Worm (Caenorhabditis elegans) whole organism, L1 larva: ENCODE measurements around the gene act-3.
A peak's percentile ranks its signal among the peaks of the same experiment; 100 is the strongest.

Experiments
- C04F5.9 ChIP-seq: sonication (generic microtip); optimal IDR thresholded peaks from 2 replicates; lab custom pipeline; 2016; ENCODE audit warnings: missing genetic modification characterization, missing compliant biosample characterization
- C16A3.4 ChIP-seq: fragments of 150-350 bp; optimal IDR thresholded peaks from 2 replicates; lab custom pipeline; 2014; ENCODE audit warnings: missing biosample characterization, missing genetic modification characterization
- aha-1 ChIP-seq: fragments of 150-350 bp; optimal IDR thresholded peaks from 2 replicates; lab custom pipeline; 2014; ENCODE audit warnings: missing biosample characterization, missing genetic modification characterization
- ceh-63 ChIP-seq: fragments of 200-800 bp; sonication (Bioruptor generic); optimal IDR thresholded peaks from 2 replicates; lab custom pipeline; 2018; ENCODE audit warnings: mild to moderate bottlenecking, missing genetic modification characterization, missing compliant biosample characterization
- ceh-8 ChIP-seq: fragments of 200-800 bp; sonication (Bioruptor generic); optimal IDR thresholded peaks from 2 replicates; lab custom pipeline; 2018; ENCODE audit warnings: mild to moderate bottlenecking, missing genetic modification characterization, moderate library complexity, missing compliant biosample characterization
- ceh-88 ChIP-seq: fragments of 200-800 bp; sonication (Bioruptor generic); IDR thresholded peaks from 2 replicates; pipeline ENCODE4 v1.3.6; 2022; ENCODE audit warnings: missing genetic modification characterization, missing compliant biosample characterization
- ces-1 ChIP-seq: fragments of 150-350 bp; optimal IDR thresholded peaks from 2 replicates; lab custom pipeline; 2014; ENCODE audit warnings: missing biosample characterization, missing genetic modification reagents, missing genetic modification characterization
- dpl-1 ChIP-seq, 3 experiments: fragments of 150-350 bp in 2 of 3; sonication (generic microtip) in 1 of 3; optimal IDR thresholded peaks; 2 replicates each; lab custom pipeline; 2014 to 2017; ENCODE audit warnings: missing biosample characterization in 3 of 3, missing genetic modification characterization in 3 of 3, missing genetic modification reagents in 3 of 3
- dsc-1 ChIP-seq: sonication (generic microtip); optimal IDR thresholded peaks from 2 replicates; lab custom pipeline; 2016; ENCODE audit warnings: mild to moderate bottlenecking, missing genetic modification characterization, missing compliant biosample characterization
- efl-1 ChIP-seq, 4 experiments: fragments of 150-350 bp; optimal IDR thresholded peaks in 3 of 4; peaks in 1 of 4; 1 replicate in 1 of 4; 2 replicates in 3 of 4; lab custom pipeline; 2014; ENCODE audit warnings: missing biosample characterization in 2 of 4, missing genetic modification characterization in 2 of 4, missing genetic modification reagents in 2 of 4
- efl-3 ChIP-seq: fragments of 200-800 bp; sonication (Bioruptor generic); optimal IDR thresholded peaks from 2 replicates; lab custom pipeline; 2018; ENCODE audit warnings: mild to moderate bottlenecking, missing genetic modification characterization, missing compliant biosample characterization
- egl-27 ChIP-seq, 2 experiments: fragments of 150-350 bp in 1 of 2; sonication (generic microtip); optimal IDR thresholded peaks; 3 replicates each; lab custom pipeline; 2017 to 2018; ENCODE audit warnings: missing biosample characterization in 2 of 2, missing genetic modification characterization in 2 of 2, missing genetic modification reagents in 2 of 2
- ets-5 ChIP-seq: fragments of 200-800 bp; sonication (Bioruptor generic); IDR thresholded peaks from 2 replicates; pipeline ENCODE4 v1.3.6; 2022; ENCODE audit warnings: missing genetic modification characterization, missing compliant biosample characterization
- fkh-10 ChIP-seq: sonication (generic microtip); optimal IDR thresholded peaks from 2 replicates; lab custom pipeline; 2017; ENCODE audit warnings: missing biosample characterization, missing genetic modification reagents, missing genetic modification characterization
- fkh-4 ChIP-seq: sonication (generic microtip); optimal IDR thresholded peaks from 2 replicates; lab custom pipeline; 2016; ENCODE audit warnings: missing compliant biosample characterization, missing genetic modification characterization, borderline replicate concordance
- fkh-8 ChIP-seq: sonication (generic microtip); optimal IDR thresholded peaks from 2 replicates; lab custom pipeline; 2016; ENCODE audit warnings: mild to moderate bottlenecking, missing genetic modification characterization, missing compliant biosample characterization
- grh-1 ChIP-seq: fragments of 200-800 bp; sonication (Bioruptor generic); IDR thresholded peaks from 2 replicates; pipeline ENCODE4 v1.3.6; 2022; ENCODE audit warnings: missing genetic modification reagents, missing genetic modification characterization, missing compliant biosample characterization
- hlh-17 ChIP-seq: fragments of 200-800 bp; sonication (Bioruptor generic); optimal IDR thresholded peaks from 2 replicates; lab custom pipeline; 2018; ENCODE audit warnings: missing genetic modification characterization, mild to moderate bottlenecking, missing compliant biosample characterization, moderate library complexity, borderline replicate concordance
- irx-1 ChIP-seq: sonication (generic microtip); optimal IDR thresholded peaks from 2 replicates; lab custom pipeline; 2016; ENCODE audit warnings: missing genetic modification characterization, missing compliant biosample characterization
- isw-1 ChIP-seq: fragments of 200-800 bp; sonication (Bioruptor generic); IDR thresholded peaks from 2 replicates; pipeline ENCODE4 v1.3.6; 2022; ENCODE audit warnings: missing genetic modification characterization, missing compliant biosample characterization
- jun-1 ChIP-seq: fragments of 150-350 bp; optimal IDR thresholded peaks from 2 replicates; lab custom pipeline; 2014; ENCODE audit warnings: missing biosample characterization, missing genetic modification reagents, missing genetic modification characterization
- lin-15B ChIP-seq: fragments of 150-350 bp; sonication (generic microtip); optimal IDR thresholded peaks from 3 replicates; lab custom pipeline; 2014; ENCODE audit warnings: missing biosample characterization, missing genetic modification characterization
- lin-39 ChIP-seq: fragments of 150-350 bp; optimal IDR thresholded peaks from 2 replicates; lab custom pipeline; 2014; ENCODE audit warnings: missing biosample characterization, missing genetic modification reagents, missing genetic modification characterization
- lir-3 ChIP-seq: sonication (generic microtip); optimal IDR thresholded peaks from 2 replicates; lab custom pipeline; 2016; ENCODE audit warnings: mild to moderate bottlenecking, missing genetic modification characterization, moderate library complexity, missing compliant biosample characterization; ENCODE audit not compliant: poor library complexity
- mdl-1 ChIP-seq, 2 experiments: fragments of 150-350 bp; optimal IDR thresholded peaks; 2 replicates each; lab custom pipeline; 2014 to 2017; ENCODE audit warnings: missing biosample characterization in 2 of 2, missing genetic modification characterization in 2 of 2, inconsistent platforms in 1 of 2
- mep-1 ChIP-seq: fragments of 150-350 bp; optimal IDR thresholded peaks from 2 replicates; lab custom pipeline; 2014; ENCODE audit warnings: missing biosample characterization, missing genetic modification characterization
- nhr-11 ChIP-seq: fragments of 150-350 bp; optimal IDR thresholded peaks from 2 replicates; lab custom pipeline; 2014; ENCODE audit warnings: missing biosample characterization, missing genetic modification characterization
- nhr-12 ChIP-seq: sonication (generic microtip); optimal IDR thresholded peaks from 2 replicates; lab custom pipeline; 2017; ENCODE audit warnings: missing biosample characterization, missing genetic modification characterization
- nhr-19 ChIP-seq: fragments of 200-800 bp; sonication (Bioruptor generic); conservative IDR thresholded peaks from 2 replicates; pipeline ENCODE4 v1.3.6; 2022; ENCODE audit warnings: missing genetic modification characterization, missing compliant biosample characterization
- nhr-237 ChIP-seq: fragments of 150-350 bp; optimal IDR thresholded peaks from 2 replicates; lab custom pipeline; 2014; ENCODE audit warnings: missing biosample characterization, missing genetic modification characterization
- nhr-71 ChIP-seq: sonication (generic microtip); optimal IDR thresholded peaks from 2 replicates; lab custom pipeline; 2016; ENCODE audit warnings: mild to moderate bottlenecking, missing genetic modification characterization, moderate library complexity, missing compliant biosample characterization
- nhr-76 ChIP-seq: sonication (generic microtip); optimal IDR thresholded peaks from 2 replicates; lab custom pipeline; 2017; ENCODE audit warnings: missing biosample characterization, missing genetic modification characterization
- nhr-84 ChIP-seq: sonication (generic microtip); optimal IDR thresholded peaks from 2 replicates; lab custom pipeline; 2017; ENCODE audit warnings: missing biosample characterization, missing genetic modification characterization
- nhr-85 ChIP-seq: sonication (generic microtip); peaks from one replicate; lab custom pipeline; 2016; ENCODE audit warnings: missing genetic modification characterization, inconsistent platforms, missing compliant biosample characterization
- pax-3 ChIP-seq: fragments of 200-800 bp; sonication (Bioruptor generic); optimal IDR thresholded peaks from 2 replicates; lab custom pipeline; 2018; ENCODE audit warnings: mild to moderate bottlenecking, missing genetic modification characterization, moderate library complexity, missing compliant biosample characterization
- pqm-1 ChIP-seq: sonication (generic microtip); optimal IDR thresholded peaks from 3 replicates; lab custom pipeline; 2017; ENCODE audit warnings: missing biosample characterization, missing genetic modification characterization
- rnt-1 ChIP-seq: sonication (generic microtip); optimal IDR thresholded peaks from 2 replicates; lab custom pipeline; 2016; ENCODE audit warnings: mild to moderate bottlenecking, missing genetic modification characterization, moderate library complexity, missing compliant biosample characterization
- snu-23 ChIP-seq: sonication (generic microtip); optimal IDR thresholded peaks from 2 replicates; lab custom pipeline; 2016; ENCODE audit warnings: missing genetic modification characterization, missing compliant biosample characterization
- sox-4 ChIP-seq: sonication (generic microtip); optimal IDR thresholded peaks from 2 replicates; lab custom pipeline; 2016; ENCODE audit warnings: missing genetic modification characterization, missing compliant biosample characterization
- sptf-1 ChIP-seq: fragments of 150-350 bp; optimal IDR thresholded peaks from 2 replicates; lab custom pipeline; 2014; ENCODE audit warnings: missing biosample characterization, missing genetic modification characterization
- sup-37 ChIP-seq: fragments of 200-800 bp; sonication (Bioruptor generic); optimal IDR thresholded peaks from 2 replicates; lab custom pipeline; 2018; ENCODE audit warnings: mild to moderate bottlenecking, missing genetic modification characterization, missing compliant biosample characterization
- swsn-7 ChIP-seq: sonication (generic microtip); optimal IDR thresholded peaks from 2 replicates; lab custom pipeline; 2016; ENCODE audit warnings: missing genetic modification characterization, missing compliant biosample characterization
- unc-130 ChIP-seq: fragments of 150-350 bp; optimal IDR thresholded peaks from 2 replicates; lab custom pipeline; 2017; ENCODE audit warnings: missing biosample characterization, missing genetic modification characterization, inconsistent platforms
- unc-62 ChIP-seq: fragments of 150-350 bp; optimal IDR thresholded peaks from 2 replicates; lab custom pipeline; 2014; ENCODE audit warnings: missing biosample characterization, missing genetic modification reagents, missing genetic modification characterization
- unc-86 ChIP-seq: sonication (generic microtip); optimal IDR thresholded peaks from 2 replicates; lab custom pipeline; 2016; ENCODE audit warnings: missing genetic modification characterization, missing compliant biosample characterization
- xbp-1 ChIP-seq: sonication (generic microtip); optimal IDR thresholded peaks from 2 replicates; lab custom pipeline; 2016; ENCODE audit warnings: missing genetic modification characterization, missing compliant biosample characterization
- ztf-11 ChIP-seq, 2 experiments: sonication (generic microtip); optimal IDR thresholded peaks; 2 replicates each; lab custom pipeline; 2016 to 2017; ENCODE audit warnings: missing genetic modification characterization in 2 of 2, missing biosample characterization in 1 of 2, missing compliant biosample characterization in 1 of 2

Gene act-3

ce11 chrV:11033241-11033640 lies 41.1 kb downstream of the act-3 start (continued):
- TF ChIP-seq fkh-10 (GFP tag; lab: Kevin White, UChicago) = peak; percentile 2
- no peak for TF ChIP-seq pax-3 (tag; lab: Kevin White, UChicago)
- no peak for TF ChIP-seq grh-1 (GFP tag; lab: Robert Waterston, UW)
- peak; percentile 47 for TF ChIP-seq fkh-8 (tag; lab: Kevin White, UChicago)
- no peak for TF ChIP-seq efl-1 (optimal IDR thresholded peaks at IDR 0.05; lab: Kevin White, UChicago)
- no peak for TF ChIP-seq efl-1 (GFP tag; optimal IDR thresholded peaks at IDR 0.05 in 1 of 2; lab: Kevin White, UChicago)
- no peak for TF ChIP-seq ztf-11 (tag; optimal IDR thresholded peaks at IDR 0.05; lab: Kevin White, UChicago)
- TF ChIP-seq nhr-19 = no peak
- TF ChIP-seq snu-23 (GFP tag; lab: Kevin White, UChicago) = no peak
- TF ChIP-seq egl-27 (tag; optimal IDR thresholded peaks at IDR 0.05; lab: Kevin White, UChicago) = no peak
- TF ChIP-seq unc-62 (GFP tag; lab: Kevin White, UChicago) = no peak
- TF ChIP-seq fkh-4 (tag; lab: Kevin White, UChicago) = no peak
- no peak for TF ChIP-seq nhr-237
- TF ChIP-seq nhr-71 (tag; lab: Kevin White, UChicago) = peak; percentile 42
- no peak for TF ChIP-seq efl-3

ce11 chrV:11030675-11031074 lies 43.6 kb downstream of the act-3 start:
- TF ChIP-seq irx-1 (tag; lab: Kevin White, UChicago) = no peak
- no peak for TF ChIP-seq hlh-17
- TF ChIP-seq C04F5.9 (tag; lab: Kevin White, UChicago) = no peak
- TF ChIP-seq ets-5 = no peak
- no peak for TF ChIP-seq nhr-85 (tag; lab: Kevin White, UChicago)
- no peak for TF ChIP-seq sox-4
- no peak for TF ChIP-seq isw-1 (GFP tag; lab: Robert Waterston, UW)
- TF ChIP-seq ztf-11 (tag; optimal IDR thresholded peaks at IDR 0.05; lab: Kevin White, UChicago) = no peak
- no peak for TF ChIP-seq egl-27 (tag; optimal IDR thresholded peaks at IDR 0.05; lab: Kevin White, UChicago)
- TF ChIP-seq ces-1 = no peak

- TF ChIP-seq irx-1 (tag; lab: Kevin White, UChicago) (peak; percentile 86), fkh-8 (tag; lab: Kevin White, UChicago) (peak; percentile 42), dpl-1 (GFP tag; optimal IDR thresholded peaks at IDR 0.05; lab: Kevin White, UChicago) (peak; percentile 90 to 93 (median 93)), jun-1 (tag; lab: Kevin White, UChicago) (peak; percentile 53), nhr-85 (tag; lab: Kevin White, UChicago) (peak; percentile 94), nhr-237 (no peak), C16A3.4 (tag; lab: Kevin White, UChicago) (peak; percentile 52), sup-37 (peak; percentile 45), nhr-19 (peak; percentile 72), ces-1 (no peak), ceh-63 (GFP tag; lab: Kevin White, UChicago) (no peak), lin-15B (tag; lab: Kevin White, UChicago) (peak; percentile 60), sptf-1 (tag; lab: Kevin White, UChicago) (no peak), mep-1 (tag; lab: Kevin White, UChicago) (peak; percentile 59), lir-3 (peak; percentile 93), nhr-12 (no peak), ceh-88 (no peak), nhr-11 (tag; lab: Kevin White, UChicago) (no peak), ceh-8 (GFP tag; lab: Kevin White, UChicago) (peak; percentile 55), swsn-7 (tag; lab: Kevin White, UChicago) (peak; percentile 59), hlh-17 (no peak), unc-130 (peak; percentile 30), nhr-84 (tag; lab: Kevin White, UChicago) (no peak), C04F5.9 (tag; lab: Kevin White, UChicago) (peak; percentile 72), unc-86 (tag; lab: Kevin White, UChicago) (peak; percentile 66), nhr-76 (tag; lab: Kevin White, UChicago) (no peak), dsc-1 (tag; lab: Kevin White, UChicago) (peak; percentile 78), nhr-71 (tag; lab: Kevin White, UChicago) (peak; percentile 83), pqm-1 (tag; lab: Kevin White, UChicago) (no peak), aha-1 (tag; lab: Kevin White, UChicago) (no peak), xbp-1 (peak; percentile 80), rnt-1 (tag; lab: Kevin White, UChicago) (peak; percentile 96), fkh-4 (tag; lab: Kevin White, UChicago) (peak; percentile 87), ztf-11 (tag; optimal IDR thresholded peaks at IDR 0.05; lab: Kevin White, UChicago) (peak in 1 of 2 experiments; percentile 90), mdl-1 (tag; optimal IDR thresholded peaks at IDR 0.05; lab: Kevin White, UChicago) (peak in 1 of 2 experiments; percentile 28), lin-39 (tag; lab: Kevin White, UChicago) (peak; percentile 0)
Observed at ce11 chrV:11029309-11029708, 45.0 kb downstream of the act-3 start.
